Fruit fly (Drosophila melanogaster): ENCODE measurements around the gene CG43102.

CG43102 gene

dm6 chr3R:17798211-17798737 lies 4.0 kb upstream of the CG43102 start, which contains the start of gene CG7379 (continued):
- TF ChIP-seq ro (GFP tag; IDR thresholded peaks at IDR 0.05) (peak; percentile 36; the same call in 1 of the 2 replicates), CG6254 (GFP tag; optimal IDR thresholded peaks at IDR 0.05) (peak; percentile 12), CG9876 (GFP tag; optimal IDR thresholded peaks at IDR 0.05) (peak; percentile 61), Neu2 (GFP tag; optimal IDR thresholded peaks at IDR 0.05; ENCODE audit: borderline replicate concordance) (no peak), repo (GFP tag; optimal IDR thresholded peaks at IDR 0.05) (peak; percentile 47), CG17385 (GFP tag; optimal IDR thresholded peaks at IDR 0.05) (peak; percentile 83), en (GFP tag; optimal IDR thresholded peaks at IDR 0.05) (peak; percentile 5), CG3407 (GFP tag; optimal IDR thresholded peaks at IDR 0.05) (peak; percentile 72), B-H1 (GFP tag; IDR thresholded peaks at IDR 0.05) (no peak), sisA (GFP tag; IDR thresholded peaks at IDR 0.05) (peak; percentile 85), CG8478 (optimal IDR thresholded peaks at IDR 0.05) (peak; percentile 57), CG9215 (GFP tag; IDR thresholded peaks at IDR 0.05) (peak; percentile 85), salm (tag; optimal IDR thresholded peaks at IDR 0.05) (no peak), ab (GFP tag; optimal IDR thresholded peaks at IDR 0.05) (peak; percentile 24), CG3838 (GFP tag; optimal IDR thresholded peaks at IDR 0.05) (peak; percentile 42), CG2129 (GFP tag; IDR thresholded peaks at IDR 0.05; ENCODE audit: partially characterized antibody) (no peak), Doc3 (GFP tag; IDR thresholded peaks at IDR 0.05; ENCODE audit: partially characterized antibody) (no peak), CG11093 (GFP tag; IDR thresholded peaks at IDR 0.05) (peak; percentile 49; the same call in 1 of the 3 replicates), stwl (tag; optimal IDR thresholded peaks at IDR 0.05) (peak; percentile 71), p53 (GFP tag; optimal IDR thresholded peaks at IDR 0.05) (peak; percentile 57), bcd (GFP tag; optimal IDR thresholded peaks at IDR 0.05) (peak; percentile 85), onecut (GFP tag; IDR thresholded peaks at IDR 0.05) (peak; percentile 58), row (GFP tag; IDR thresholded peaks at IDR 0.05) (peak; percentile 69), klu (GFP tag; IDR thresholded peaks at IDR 0.05) (peak; percentile 77), CG12104 (GFP tag; optimal IDR thresholded peaks at IDR 0.05) (peak; percentile 77), BEAF-32 (GFP tag; optimal IDR thresholded peaks at IDR 0.05) (peak; percentile 51), CG6791 (GFP tag; IDR thresholded peaks at IDR 0.05; ENCODE audit: partially characterized antibody) (0 out of 3 replicates have a peak, but pooled peaks have one; percentile 18), CG11560 (tag; IDR thresholded peaks at IDR 0.05) (peak; percentile 70; the same call in 2 of the 3 replicates), pita (GFP tag; optimal IDR thresholded peaks at IDR 0.05) (no peak), CG42726 (GFP tag; IDR thresholded peaks at IDR 0.05; ENCODE audit: partially characterized antibody) (no peak), Fer3 (tag; optimal IDR thresholded peaks at IDR 0.05) (peak; percentile 67), eve (GFP tag; optimal IDR thresholded peaks at IDR 0.05) (no peak), zfh1 (GFP tag; IDR thresholded peaks at IDR 0.05) (peak; percentile 88), gcm2 (GFP tag; optimal IDR thresholded peaks at IDR 0.05) (peak; percentile 44), CG7786 (GFP tag; optimal IDR thresholded peaks at IDR 0.05) (peak; percentile 86), bab2 (GFP tag; optimal IDR thresholded peaks at IDR 0.05) (peak; percentile 88), unc-4 (GFP tag; IDR thresholded peaks at IDR 0.05; ENCODE audit: partially characterized antibody) (no peak), CG8290 (GFP tag; optimal IDR thresholded peaks at IDR 0.05) (peak; percentile 94), CG8290 (tag; optimal IDR thresholded peaks at IDR 0.05) (peak; percentile 89 to 90), NK7.1 (GFP tag; optimal IDR thresholded peaks at IDR 0.05) (peak; percentile 30), schlank (tag; optimal IDR thresholded peaks at IDR 0.05) (peak; percentile 60), CG13775 (GFP tag; optimal IDR thresholded peaks at IDR 0.05) (peak; percentile 75), Mad (GFP tag; optimal IDR thresholded peaks at IDR 0.05) (peak; percentile 83), CG6689 (GFP tag; IDR thresholded peaks at IDR 0.05) (peak; percentile 60), CG11085 (GFP tag; IDR thresholded peaks at IDR 0.05) (peak; percentile 88), CG17186 (GFP tag; optimal IDR thresholded peaks at IDR 0.05) (peak; percentile 61), CG6175 (GFP tag; IDR thresholded peaks at IDR 0.05) (peak; percentile 71; the same call in 1 of the 3 replicates), hb (GFP tag; IDR thresholded peaks at IDR 0.05; ENCODE audit: partially characterized antibody) (no peak), CG10959 (GFP tag; IDR thresholded peaks at IDR 0.05) (0 out of 2 replicates have a peak, but pooled peaks have one; percentile 26), Mes4 (GFP tag; optimal IDR thresholded peaks at IDR 0.05) (peak; percentile 16), ewg (GFP tag; optimal IDR thresholded peaks at IDR 0.05) (peak; percentile 70)

Measured in whole organism, embryonic.